Fruit fly (Drosophila melanogaster) whole organism, wandering third instar larva: ENCODE measurements around the gene CG43165.

Source experiments
- CG9705 ChIP-seq: fragments of 200-800 bp; sonication (Bioruptor generic); optimal IDR thresholded peaks from 2 replicates; lab custom pipeline; 2018; ENCODE audit warnings: missing biosample characterization, mild to moderate bottlenecking, missing genetic modification characterization
- ey ChIP-seq: fragments of 200-800 bp; sonication (Bioruptor generic); optimal IDR thresholded peaks from 2 replicates; lab custom pipeline; 2016; ENCODE audit warnings: missing biosample characterization, missing genetic modification characterization
- fru ChIP-seq: fragments of 200-800 bp; sonication (Bioruptor generic); optimal IDR thresholded peaks from 3 replicates; lab custom pipeline; 2016; ENCODE audit warnings: missing biosample characterization, mild to moderate bottlenecking, missing genetic modification characterization
- lola ChIP-seq: fragments of >200 bp; optimal IDR thresholded peaks from 2 replicates; lab custom pipeline; 2017; ENCODE audit warnings: missing biosample characterization, missing genetic modification characterization
- rgr ChIP-seq: fragments of 200-800 bp; sonication (Bioruptor generic); optimal IDR thresholded peaks from 3 replicates; lab custom pipeline; 2016; ENCODE audit warnings: missing biosample characterization, mild to moderate bottlenecking, missing genetic modification characterization
- sv ChIP-seq: fragments of 200-800 bp; sonication (Bioruptor generic); optimal IDR thresholded peaks from 3 replicates; lab custom pipeline; 2016; ENCODE audit warnings: missing biosample characterization, missing genetic modification characterization

DNA sequence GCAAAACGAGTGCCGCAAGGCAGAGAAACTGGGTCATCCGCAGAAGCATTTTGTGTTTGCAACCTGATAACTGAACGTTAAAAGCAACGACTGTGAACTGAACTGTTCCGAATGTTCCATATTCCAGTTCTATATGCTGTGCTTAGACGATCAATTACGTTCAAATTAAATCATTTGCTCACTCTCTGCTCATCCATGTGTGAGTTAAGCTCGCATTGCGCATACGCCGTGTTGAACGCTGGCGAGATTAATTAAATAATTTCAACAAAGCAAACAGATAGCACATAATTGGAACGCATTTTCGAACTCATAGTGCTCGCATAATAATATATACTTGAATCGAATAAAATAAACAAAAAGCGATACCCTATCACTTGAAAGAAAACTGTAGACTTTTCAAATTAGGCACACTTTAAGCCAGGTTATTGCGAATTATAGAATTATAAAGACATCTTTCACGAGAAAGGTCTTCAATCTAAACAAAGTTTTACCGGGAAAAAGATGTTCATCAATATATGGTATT lies 4.2 kb upstream of the CG43165 start, which contains the start of the genes CG10031 and CG42464:
- TF ChIP-seq sv (GFP tag; lab: Kevin White, UChicago) (no peak), fru (GFP tag; lab: Kevin White, UChicago) (no peak), ey (GFP tag; lab: Kevin White, UChicago) (no peak), rgr (no peak), CG9705 (no peak), lola (no peak)
